Fruit fly (Drosophila melanogaster): ENCODE data around the gene CG4619.

The CG4619 gene

DNA sequence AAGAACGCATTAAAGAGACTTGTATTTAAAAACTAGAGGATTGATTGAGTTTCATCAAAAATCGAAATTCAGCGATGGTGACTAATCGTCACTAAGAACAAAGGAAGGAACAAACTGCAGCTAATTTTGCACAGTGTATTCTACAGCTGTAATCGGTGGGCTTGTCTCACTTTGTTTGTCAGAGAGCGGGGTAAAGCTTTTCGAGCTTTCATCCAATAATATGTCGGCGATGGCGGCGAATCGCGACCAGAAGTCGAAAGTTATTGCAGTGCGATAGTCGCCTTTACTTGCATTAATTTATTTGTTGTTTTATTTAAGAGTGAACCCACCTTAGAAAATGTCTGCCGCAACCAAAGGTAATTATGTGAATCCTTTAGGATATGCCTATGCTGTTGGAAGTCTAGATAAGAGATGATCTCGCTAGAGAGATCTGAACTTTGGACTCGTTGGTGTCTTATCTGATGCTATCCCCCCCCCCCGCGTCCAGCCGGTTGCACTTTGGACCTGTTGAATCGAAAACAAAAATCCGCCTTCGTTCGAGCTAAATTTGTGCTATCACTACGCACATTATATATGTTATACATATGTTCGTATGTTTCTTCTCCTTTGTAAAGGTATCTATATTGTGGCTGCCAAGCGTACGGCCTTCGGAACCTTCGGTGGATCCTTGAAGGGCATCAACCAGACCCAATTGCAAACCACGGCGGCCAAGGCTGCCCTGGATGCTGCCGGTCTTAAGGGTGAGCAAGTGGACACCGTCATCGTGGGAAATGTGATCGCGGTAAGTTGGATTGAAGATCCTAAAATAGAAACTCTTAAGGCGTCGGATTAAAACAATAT, 23.4 kb upstream of the CG4619 start, which contains the start of gene yip2 (continued):
- TF ChIP-seq CG7963 (GFP tag; IDR thresholded peaks at IDR 0.05; ENCODE audit: partially characterized antibody) = no peak
- peak in 1 of 2 experiments; percentile 33 for TF ChIP-seq Hr78 (GFP tag; optimal IDR thresholded peaks at IDR 0.05)
- peak; percentile 49 for TF ChIP-seq CG6689 (GFP tag; IDR thresholded peaks at IDR 0.05)
- TF ChIP-seq CG6765 (GFP tag; optimal IDR thresholded peaks at IDR 0.05) = peak; percentile 72
- no peak for TF ChIP-seq sc (optimal IDR thresholded peaks at IDR 0.05)
- TF ChIP-seq sc (GFP tag; optimal IDR thresholded peaks at IDR 0.05) = no peak
- peak; percentile 29 for TF ChIP-seq salm (tag; optimal IDR thresholded peaks at IDR 0.05)
- TF ChIP-seq disco-r (GFP tag; optimal IDR thresholded peaks at IDR 0.05) = no peak
- peak; percentile 58 for TF ChIP-seq NfI (GFP tag; optimal IDR thresholded peaks at IDR 0.05)
- peak; percentile 83 for TF ChIP-seq vvl (GFP tag; IDR thresholded peaks at IDR 0.05)
- no peak for TF ChIP-seq ash1 (GFP tag; optimal IDR thresholded peaks at IDR 0.05)
- TF ChIP-seq CG10321 (GFP tag; IDR thresholded peaks at IDR 0.05) = peak; percentile 42; the same call in 1 of the 2 replicates
- peak; percentile 70 for TF ChIP-seq CG14014 (GFP tag; IDR thresholded peaks at IDR 0.05)
- peak; percentile 26 for TF ChIP-seq Hmx (GFP tag; optimal IDR thresholded peaks at IDR 0.05)
- TF ChIP-seq vfl (GFP tag; optimal IDR thresholded peaks at IDR 0.05) = peak; percentile 44
- no peak for TF ChIP-seq Doc3 (GFP tag; IDR thresholded peaks at IDR 0.05; ENCODE audit: partially characterized antibody)
- TF ChIP-seq CG15073 (GFP tag; optimal IDR thresholded peaks at IDR 0.05) = no peak
- peak; percentile 41 for TF ChIP-seq fd3F (GFP tag; optimal IDR thresholded peaks at IDR 0.05)
- TF ChIP-seq HLH3B (GFP tag; IDR thresholded peaks at IDR 0.05) = peak; percentile 65
- peak; percentile 75 for TF ChIP-seq slbo (GFP tag; IDR thresholded peaks at IDR 0.05)
- peak; percentile 49; the same call in 1 of the 2 replicates for TF ChIP-seq E2f2 (GFP tag; IDR thresholded peaks at IDR 0.05)
- no peak for TF ChIP-seq Lhr (GFP tag; optimal IDR thresholded peaks at IDR 0.05)
- no peak for TF ChIP-seq jigr1 (GFP tag; IDR thresholded peaks at IDR 0.05)
- TF ChIP-seq repo (GFP tag; optimal IDR thresholded peaks at IDR 0.05) = no peak
- TF ChIP-seq Scr (GFP tag; IDR thresholded peaks at IDR 0.05; ENCODE audit: partially characterized antibody) = no peak
- TF ChIP-seq CG6272 (GFP tag; IDR thresholded peaks at IDR 0.05) = no peak
- TF ChIP-seq CG12659 (GFP tag; optimal IDR thresholded peaks at IDR 0.05) = peak; percentile 70
- no peak for TF ChIP-seq CG17912 (GFP tag; optimal IDR thresholded peaks at IDR 0.05)
- TF ChIP-seq CG9609 (GFP tag; optimal IDR thresholded peaks at IDR 0.05) = peak; percentile 39
- no peak for TF ChIP-seq CG7271 (tag; optimal IDR thresholded peaks at IDR 0.05)
- TF ChIP-seq pum (GFP tag; optimal IDR thresholded peaks at IDR 0.05) = no peak
- peak; percentile 40; the same call in 1 of the 2 replicates for TF ChIP-seq dati (GFP tag; IDR thresholded peaks at IDR 0.05)
- TF ChIP-seq Mrtf (GFP tag; IDR thresholded peaks at IDR 0.05) = no peak
- peak; percentile 93 for TF ChIP-seq ci (GFP tag; IDR thresholded peaks at IDR 0.05)
- TF ChIP-seq CG9727 (GFP tag; optimal IDR thresholded peaks at IDR 0.05) = peak; percentile 39
- no peak for TF ChIP-seq CG11093 (GFP tag; IDR thresholded peaks at IDR 0.05)
- peak; percentile 52 for TF ChIP-seq CG8388 (GFP tag; optimal IDR thresholded peaks at IDR 0.05)
- TF ChIP-seq bcd (GFP tag; optimal IDR thresholded peaks at IDR 0.05) = peak; percentile 46
- TF ChIP-seq mirr (GFP tag; optimal IDR thresholded peaks at IDR 0.05) = peak; percentile 87
- peak; percentile 31; the same call in 1 of the 3 replicates for TF ChIP-seq H15 (GFP tag; IDR thresholded peaks at IDR 0.05)
- peak; percentile 63; the same call in 2 of the 3 replicates for TF ChIP-seq CG11456 (GFP tag; IDR thresholded peaks at IDR 0.05)
- TF ChIP-seq hth (optimal IDR thresholded peaks at IDR 0.05) = no peak
- peak; percentile 49 for TF ChIP-seq Oli (tag; optimal IDR thresholded peaks at IDR 0.05)
- peak; percentile 26 for TF ChIP-seq CG2875 (GFP tag; optimal IDR thresholded peaks at IDR 0.05)
- peak; percentile 57 for TF ChIP-seq CG12219 (GFP tag; optimal IDR thresholded peaks at IDR 0.05)
- peak; percentile 29 for TF ChIP-seq Nf-YB (GFP tag; optimal IDR thresholded peaks at IDR 0.05)
- no peak for TF ChIP-seq CG2202 (tag; optimal IDR thresholded peaks at IDR 0.05)
- TF ChIP-seq tup (GFP tag; optimal IDR thresholded peaks at IDR 0.05) = no peak
- no peak for TF ChIP-seq yki (optimal IDR thresholded peaks at IDR 0.05)
- TF ChIP-seq B-H1 (GFP tag; IDR thresholded peaks at IDR 0.05) = no peak; the same call in 2 of the 3 replicates
